Worm (Caenorhabditis elegans) whole organism, L3 larva: ENCODE measurements around the gene grd-6.

Experiments
- R02D3.7 ChIP-seq: fragments of 150-350 bp; optimal IDR thresholded peaks from 2 replicates; lab custom pipeline; 2014; ENCODE audit warnings: missing biosample characterization, missing genetic modification characterization
- ZK546.5 ChIP-seq: sonication (generic microtip); optimal IDR thresholded peaks from 2 replicates; lab custom pipeline; 2017; ENCODE audit warnings: missing biosample characterization, missing genetic modification characterization
- aly-2 ChIP-seq: fragments of 150-350 bp; optimal IDR thresholded peaks from 2 replicates; lab custom pipeline; 2014; ENCODE audit warnings: missing biosample characterization, missing genetic modification characterization
- ama-1 ChIP-seq: fragments of 150-350 bp; optimal IDR thresholded peaks from 2 replicates; lab custom pipeline; 2018
- ceh-16 ChIP-seq: sonication (generic microtip); optimal IDR thresholded peaks from 2 replicates; lab custom pipeline; 2017; ENCODE audit warnings: missing biosample characterization, missing genetic modification characterization
- ceh-28 ChIP-seq: fragments of 150-350 bp; optimal IDR thresholded peaks from 2 replicates; lab custom pipeline; 2014; ENCODE audit warnings: missing biosample characterization, missing genetic modification reagents, missing genetic modification characterization
- ceh-82 ChIP-seq: fragments of 150-350 bp; optimal IDR thresholded peaks from 2 replicates; lab custom pipeline; 2014; ENCODE audit warnings: missing biosample characterization, missing genetic modification characterization
- ceh-9 ChIP-seq: sonication (generic microtip); optimal IDR thresholded peaks from 2 replicates; lab custom pipeline; 2018; ENCODE audit warnings: missing biosample characterization, missing genetic modification characterization
- daf-12 ChIP-seq: fragments of 150-350 bp; optimal IDR thresholded peaks from 2 replicates; lab custom pipeline; 2014; ENCODE audit warnings: missing biosample characterization, missing genetic modification reagents, missing genetic modification characterization
- egl-27 ChIP-seq: sonication (generic microtip); optimal IDR thresholded peaks from 4 replicates; lab custom pipeline; 2017; ENCODE audit warnings: missing biosample characterization, missing genetic modification reagents, missing genetic modification characterization
- egl-5 ChIP-seq: fragments of 150-350 bp; optimal IDR thresholded peaks from 2 replicates; lab custom pipeline; 2017; ENCODE audit warnings: missing biosample characterization, missing genetic modification reagents, missing genetic modification characterization, inconsistent platforms
- elt-1 ChIP-seq: fragments of 150-350 bp; optimal IDR thresholded peaks from 2 replicates; lab custom pipeline; 2014; ENCODE audit warnings: missing biosample characterization, missing genetic modification characterization
- elt-2 ChIP-seq: sonication (generic microtip); optimal IDR thresholded peaks from 2 replicates; lab custom pipeline; 2016; ENCODE audit warnings: missing genetic modification reagents, mild to moderate bottlenecking, missing genetic modification characterization, missing compliant biosample characterization
- elt-3 ChIP-seq, 3 experiments: fragments of 150-350 bp in 1 of 3; sonication (generic microtip) in 2 of 3; optimal IDR thresholded peaks; 2 replicates in 2 of 3; 4 replicates in 1 of 3; lab custom pipeline; 2014 to 2017; ENCODE audit warnings: missing biosample characterization in 3 of 3, missing genetic modification characterization in 3 of 3
- eor-1 ChIP-seq, 2 experiments: fragments of 150-350 bp; optimal IDR thresholded peaks; 2 replicates each; lab custom pipeline; 2014 to 2018; ENCODE audit warnings: missing biosample characterization in 2 of 2, missing genetic modification characterization in 2 of 2
- fkh-10 ChIP-seq: sonication (generic microtip); optimal IDR thresholded peaks from 2 replicates; lab custom pipeline; 2017; ENCODE audit warnings: missing biosample characterization, missing genetic modification reagents, missing genetic modification characterization
- fkh-2 ChIP-seq: fragments of 150-350 bp; optimal IDR thresholded peaks from 2 replicates; lab custom pipeline; 2014; ENCODE audit warnings: missing biosample characterization, missing genetic modification reagents, missing genetic modification characterization
- fos-1 ChIP-seq: fragments of 150-350 bp; optimal IDR thresholded peaks from 2 replicates; lab custom pipeline; 2014; ENCODE audit warnings: missing biosample characterization, missing genetic modification characterization
- hmg-11 ChIP-seq: sonication (generic microtip); optimal IDR thresholded peaks from 2 replicates; lab custom pipeline; 2016; ENCODE audit warnings: missing genetic modification characterization, missing compliant biosample characterization
- jun-1 ChIP-seq: fragments of 150-350 bp; optimal IDR thresholded peaks from 2 replicates; lab custom pipeline; 2014; ENCODE audit warnings: missing biosample characterization, missing genetic modification reagents, missing genetic modification characterization
- lin-15B ChIP-seq: fragments of 150-350 bp; optimal IDR thresholded peaks from 2 replicates; lab custom pipeline; 2014; ENCODE audit warnings: missing biosample characterization, missing genetic modification characterization
- lin-39 ChIP-seq: fragments of 150-350 bp; optimal IDR thresholded peaks from 2 replicates; lab custom pipeline; 2018; ENCODE audit warnings: missing biosample characterization, missing genetic modification reagents, missing genetic modification characterization
- lsy-12 ChIP-seq: sonication (generic microtip); optimal IDR thresholded peaks from 2 replicates; lab custom pipeline; 2016; ENCODE audit warnings: mild to moderate bottlenecking, missing genetic modification characterization, missing compliant biosample characterization
- mdl-1 ChIP-seq: fragments of 150-350 bp; optimal IDR thresholded peaks from 2 replicates; lab custom pipeline; 2014; ENCODE audit warnings: missing biosample characterization, missing genetic modification characterization
- mml-1 ChIP-seq: fragments of 150-350 bp; sonication (generic microtip); optimal IDR thresholded peaks from 3 replicates; lab custom pipeline; 2014; ENCODE audit warnings: missing biosample characterization, missing genetic modification characterization
- nfya-1 ChIP-seq: sonication (generic microtip); optimal IDR thresholded peaks from 2 replicates; lab custom pipeline; 2017; ENCODE audit warnings: missing genetic modification characterization, mild to moderate bottlenecking, missing compliant biosample characterization, antibody characterized with exemption, moderate library complexity; ENCODE audit not compliant: insufficient read depth
- nhr-11 ChIP-seq: fragments of 150-350 bp; optimal IDR thresholded peaks from 2 replicates; lab custom pipeline; 2014; ENCODE audit warnings: missing biosample characterization, missing genetic modification characterization
- nhr-12 ChIP-seq: fragments of 150-350 bp; optimal IDR thresholded peaks from 2 replicates; lab custom pipeline; 2014; ENCODE audit warnings: missing biosample characterization, missing genetic modification characterization
- nhr-23 ChIP-seq: fragments of 150-350 bp; optimal IDR thresholded peaks from 2 replicates; lab custom pipeline; 2014; ENCODE audit warnings: missing biosample characterization, missing genetic modification reagents, missing genetic modification characterization
- nhr-237 ChIP-seq: fragments of 150-350 bp; optimal IDR thresholded peaks from 2 replicates; lab custom pipeline; 2014; ENCODE audit warnings: missing biosample characterization, missing genetic modification characterization
- nhr-25 ChIP-seq: sonication (generic microtip); optimal IDR thresholded peaks from 2 replicates; lab custom pipeline; 2017; ENCODE audit warnings: missing biosample characterization, missing genetic modification characterization
- nhr-28 ChIP-seq: fragments of 150-350 bp; optimal IDR thresholded peaks from 2 replicates; lab custom pipeline; 2014; ENCODE audit warnings: missing biosample characterization, missing genetic modification characterization
- nhr-67 ChIP-seq: fragments of 150-350 bp; optimal IDR thresholded peaks from 2 replicates; lab custom pipeline; 2014; ENCODE audit warnings: missing biosample characterization, missing genetic modification characterization
- nhr-76 ChIP-seq: fragments of 150-350 bp; sonication (generic microtip); optimal IDR thresholded peaks from 5 replicates; lab custom pipeline; 2014; ENCODE audit warnings: missing biosample characterization, missing genetic modification characterization
- pha-4 ChIP-seq: fragments of 150-350 bp; optimal IDR thresholded peaks from 2 replicates; lab custom pipeline; 2014; ENCODE audit warnings: missing biosample characterization, missing genetic modification reagents, missing genetic modification characterization
- pqm-1 ChIP-seq: fragments of 150-350 bp; optimal IDR thresholded peaks from 2 replicates; lab custom pipeline; 2017; ENCODE audit warnings: missing biosample characterization, missing genetic modification characterization, inconsistent platforms
- sea-2 ChIP-seq: fragments of 150-350 bp; sonication (generic microtip); optimal IDR thresholded peaks from 4 replicates; lab custom pipeline; 2014; ENCODE audit warnings: missing biosample characterization, missing genetic modification reagents, missing genetic modification characterization
- skn-1 ChIP-seq: fragments of 150-350 bp; optimal IDR thresholded peaks from 2 replicates; lab custom pipeline; 2014; ENCODE audit warnings: missing biosample characterization, missing genetic modification characterization
- snpc-4 ChIP-seq: fragments of 150-350 bp; optimal IDR thresholded peaks from 2 replicates; lab custom pipeline; 2014; ENCODE audit warnings: missing biosample characterization, missing genetic modification characterization
- tbx-2 ChIP-seq: sonication (generic microtip); optimal IDR thresholded peaks from 2 replicates; lab custom pipeline; 2016; ENCODE audit warnings: mild to moderate bottlenecking, missing genetic modification characterization, missing compliant biosample characterization
- unc-39 ChIP-seq: sonication (generic microtip); optimal IDR thresholded peaks from 4 replicates; lab custom pipeline; 2017; ENCODE audit warnings: missing biosample characterization, missing genetic modification characterization
- unc-62 ChIP-seq: fragments of 150-350 bp; sonication (generic microtip); optimal IDR thresholded peaks from 4 replicates; lab custom pipeline; 2014; ENCODE audit warnings: missing biosample characterization, missing genetic modification reagents, missing genetic modification characterization
- ztf-11 ChIP-seq: fragments of 150-350 bp; optimal IDR thresholded peaks from 2 replicates; lab custom pipeline; 2014; ENCODE audit warnings: missing biosample characterization, missing genetic modification characterization
- ztf-4 ChIP-seq: fragments of 150-350 bp; optimal IDR thresholded peaks from 2 replicates; lab custom pipeline; 2014; ENCODE audit warnings: missing biosample characterization, missing genetic modification characterization

The grd-6 gene

DNA sequence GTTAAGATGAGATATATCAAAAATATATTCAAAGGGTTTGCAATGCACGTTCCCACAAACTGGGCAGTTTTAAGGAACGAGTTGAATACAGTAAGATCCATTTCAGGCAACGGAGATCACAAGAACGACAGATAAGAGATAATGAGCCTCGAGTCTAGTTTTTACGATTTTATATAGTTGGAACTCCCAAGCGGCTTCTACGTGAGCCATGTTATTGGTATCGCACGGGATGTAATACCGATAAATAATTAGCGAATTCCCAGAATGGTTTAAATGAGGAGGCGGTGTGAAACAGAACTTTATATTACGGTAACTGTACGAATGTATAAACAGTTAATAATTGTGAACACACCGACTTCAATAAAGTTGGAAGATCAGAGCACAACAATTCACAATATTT lies 22.8 kb upstream of the grd-6 start, which contains the start of gene str-177:
str-177 (minus strand) TSS at position 101 of the 400 bp plus-strand sequence.
- TF ChIP-seq unc-62 (GFP tag; lab: Kevin White, UChicago) (no peak), nfya-1 (tag; lab: Kevin White, UChicago) (no peak), fos-1 (tag; lab: Kevin White, UChicago) (no peak), nhr-25 (tag; lab: Kevin White, UChicago) (no peak), ceh-82 (tag; lab: Kevin White, UChicago) (no peak), sea-2 (GFP tag; lab: Kevin White, UChicago) (no peak), lin-15B (no peak), tbx-2 (tag; lab: Kevin White, UChicago) (no peak), egl-27 (no peak), lsy-12 (no peak), fkh-2 (tag; lab: Kevin White, UChicago) (no peak), snpc-4 (tag; lab: Kevin White, UChicago) (no peak), nhr-76 (tag; lab: Kevin White, UChicago) (no peak)

DNA sequence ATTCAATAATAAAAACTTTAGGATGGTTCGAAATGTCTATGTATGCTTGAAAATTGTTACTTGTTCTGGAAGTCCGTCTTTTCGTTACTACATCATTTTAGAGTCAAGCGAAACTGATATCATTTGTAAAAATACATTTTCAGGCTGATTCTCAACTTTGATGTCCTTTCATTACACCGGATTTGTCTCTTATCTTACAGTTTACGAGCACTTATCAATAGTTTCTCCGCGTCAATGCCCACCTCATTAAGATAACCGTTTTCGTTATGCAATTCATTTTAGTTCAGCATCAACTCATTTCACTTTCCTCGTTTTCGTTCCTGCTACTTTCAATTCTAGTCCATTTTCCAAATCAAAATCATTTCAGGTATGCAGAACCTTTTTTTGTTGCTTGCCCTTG lies 19.0 kb upstream of the grd-6 start, which contains the start of gene asp-2:
asp-2 (plus strand) TSS at position 368 of the 400 bp plus-strand sequence.
- peak; percentile 91 for TF ChIP-seq elt-2 (tag; lab: Kevin White, UChicago)
- no peak for TF ChIP-seq eor-1 (tag; optimal IDR thresholded peaks at IDR 0.05; lab: Kevin White, UChicago)
- peak; percentile 89 for TF ChIP-seq pqm-1 (tag; lab: Kevin White, UChicago)
- TF ChIP-seq, all 47 proteins: peak for 2

DNA sequence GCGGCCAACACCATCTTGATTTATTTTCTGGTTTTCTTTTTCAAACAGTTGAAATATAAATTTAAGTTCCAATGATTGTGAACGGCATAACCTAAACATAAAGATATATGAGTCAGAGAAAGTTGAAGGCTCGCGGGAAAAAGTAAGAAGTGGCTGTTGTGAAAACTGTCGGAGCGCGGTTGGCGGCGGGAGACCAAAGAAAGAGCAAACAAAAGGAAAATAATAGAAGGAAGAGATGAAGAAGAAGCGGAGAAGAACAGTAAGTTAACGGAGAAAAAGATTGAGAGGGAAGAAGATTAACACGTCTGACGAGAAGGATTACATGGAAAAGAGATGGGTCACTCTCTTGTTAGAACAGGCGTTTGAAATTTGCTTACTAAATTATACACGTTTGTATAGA lies 14.3 kb upstream of the grd-6 start, which contains the start of gene inx-10:
inx-10 (minus strand) TSS at position 101 of the 400 bp plus-strand sequence.
- TF ChIP-seq nhr-11 (tag; lab: Kevin White, UChicago) (no peak), pha-4 (tag; lab: Kevin White, UChicago) (peak; percentile 59), aly-2 (no peak)

ce11 chrV:9208878-9209277 lies 12.8 kb upstream of the grd-6 start:
- TF ChIP-seq hmg-11 (tag; lab: Kevin White, UChicago) (peak; percentile 47), nfya-1 (tag; lab: Kevin White, UChicago) (peak; percentile 27), unc-62 (GFP tag; lab: Kevin White, UChicago) (no peak)

DNA sequence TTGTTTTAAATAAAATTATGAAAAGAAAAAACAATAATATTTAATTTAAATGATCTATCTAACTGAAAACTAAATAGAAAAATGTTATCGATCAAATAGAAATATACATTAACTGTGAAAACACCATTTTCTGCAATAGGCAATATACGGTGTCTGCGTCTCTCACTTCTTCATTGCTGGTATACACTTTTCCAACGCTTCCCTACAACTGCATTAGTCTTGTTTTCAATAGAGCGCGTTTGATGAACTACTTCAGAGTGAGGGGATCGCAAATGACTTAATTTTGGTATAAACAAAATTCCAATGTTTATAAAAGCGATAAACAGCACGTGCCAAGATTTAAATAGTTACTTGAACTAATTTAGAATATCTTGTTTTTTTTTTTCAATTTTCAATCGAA lies 9.2 kb upstream of the grd-6 start:
- TF ChIP-seq lin-39: peak; percentile 79
- TF ChIP-seq tbx-2 (tag; lab: Kevin White, UChicago): no peak
- no peak for TF ChIP-seq aly-2
- no peak for TF ChIP-seq fkh-10 (GFP tag; lab: Kevin White, UChicago)
- peak; percentile 33 for TF ChIP-seq pqm-1 (tag; lab: Kevin White, UChicago)
- TF ChIP-seq jun-1 (tag; lab: Kevin White, UChicago): no peak
- TF ChIP-seq daf-12 (tag; lab: Kevin White, UChicago): no peak
- TF ChIP-seq elt-1 (tag; lab: Kevin White, UChicago): no peak
- no peak for TF ChIP-seq ceh-28
- peak; percentile 54 for TF ChIP-seq nhr-23 (tag; lab: Kevin White, UChicago)
- TF ChIP-seq mdl-1: no peak
- peak; percentile 92 for TF ChIP-seq egl-5 (tag; lab: Kevin White, UChicago)
- peak; percentile 81 for TF ChIP-seq nfya-1 (tag; lab: Kevin White, UChicago)
- TF ChIP-seq eor-1 (tag; optimal IDR thresholded peaks at IDR 0.05; lab: Kevin White, UChicago): no peak
- peak; percentile 17 for TF ChIP-seq fkh-2 (tag; lab: Kevin White, UChicago)
- no peak for TF ChIP-seq unc-39 (tag; lab: Kevin White, UChicago)
- no peak for TF ChIP-seq ama-1 (lab: Kevin White, UChicago)
- TF ChIP-seq ztf-11: no peak
- TF ChIP-seq egl-27: no peak
- no peak for TF ChIP-seq elt-3 (tag; optimal IDR thresholded peaks at IDR 0.05; lab: Kevin White, UChicago)
- no peak for TF ChIP-seq ZK546.5 (tag; lab: Kevin White, UChicago)
- no peak for TF ChIP-seq nhr-12 (tag; lab: Kevin White, UChicago)
- no peak for TF ChIP-seq nhr-28 (tag; lab: Kevin White, UChicago)
- TF ChIP-seq nhr-67 (tag; lab: Kevin White, UChicago): no peak
- TF ChIP-seq unc-62 (GFP tag; lab: Kevin White, UChicago): no peak
- TF ChIP-seq ceh-16: no peak
- no peak for TF ChIP-seq nhr-237 (tag; lab: Kevin White, UChicago)
- no peak for TF ChIP-seq sea-2 (GFP tag; lab: Kevin White, UChicago)
- TF ChIP-seq snpc-4 (tag; lab: Kevin White, UChicago): peak; percentile 73
- TF ChIP-seq ztf-4 (tag; lab: Kevin White, UChicago): no peak
- TF ChIP-seq R02D3.7 (tag; lab: Kevin White, UChicago): no peak
- no peak for TF ChIP-seq skn-1 (tag; lab: Kevin White, UChicago)
- TF ChIP-seq elt-2 (tag; lab: Kevin White, UChicago): peak; percentile 53
- TF ChIP-seq mml-1 (tag; lab: Kevin White, UChicago): no peak
- no peak for TF ChIP-seq ceh-9 (tag; lab: Kevin White, UChicago)
- no peak for TF ChIP-seq nhr-76 (tag; lab: Kevin White, UChicago)
- peak; percentile 90 for TF ChIP-seq lin-15B
- peak; percentile 80 for TF ChIP-seq nhr-25 (tag; lab: Kevin White, UChicago)
- peak; percentile 54 for TF ChIP-seq hmg-11 (tag; lab: Kevin White, UChicago)
